Worm (Caenorhabditis elegans) whole organism, L2 larva: Measurements from ENCODE around the gene W02D7.4.

Experiments used
- C34F6.9 ChIP-seq: fragments of 150-350 bp; optimal IDR thresholded peaks from 2 replicates; lab custom pipeline; 2014; ENCODE audit warnings: missing biosample characterization, missing genetic modification characterization
- F13H6.1 ChIP-seq: sonication (generic microtip); optimal IDR thresholded peaks from 2 replicates; lab custom pipeline; 2016; ENCODE audit warnings: missing genetic modification characterization, missing compliant biosample characterization
- R02D3.7 ChIP-seq: fragments of 150-350 bp; optimal IDR thresholded peaks from 2 replicates; lab custom pipeline; 2014; ENCODE audit warnings: missing biosample characterization, missing genetic modification characterization
- Y55F3AM.14 ChIP-seq: fragments of 200-800 bp; sonication (Bioruptor generic); optimal IDR thresholded peaks from 2 replicates; lab custom pipeline; 2018; ENCODE audit warnings: mild to moderate bottlenecking, missing genetic modification characterization, missing compliant biosample characterization
- ZK546.5 ChIP-seq: sonication (generic microtip); optimal IDR thresholded peaks from 2 replicates; lab custom pipeline; 2017; ENCODE audit warnings: missing biosample characterization, missing genetic modification characterization
- alr-1 ChIP-seq: fragments of 150-350 bp; optimal IDR thresholded peaks from 2 replicates; lab custom pipeline; 2014; ENCODE audit warnings: missing biosample characterization, missing genetic modification characterization
- blmp-1 ChIP-seq: sonication (generic microtip); optimal IDR thresholded peaks from 2 replicates; lab custom pipeline; 2017; ENCODE audit warnings: missing genetic modification characterization, mild to moderate bottlenecking, missing compliant biosample characterization, antibody characterized with exemption, moderate library complexity; ENCODE audit not compliant: insufficient read depth
- ceh-16 ChIP-seq: fragments of 150-350 bp; optimal IDR thresholded peaks from 2 replicates; lab custom pipeline; 2014; ENCODE audit warnings: missing biosample characterization, missing genetic modification characterization
- ceh-82 ChIP-seq: fragments of 150-350 bp; optimal IDR thresholded peaks from 2 replicates; lab custom pipeline; 2014; ENCODE audit warnings: missing biosample characterization, missing genetic modification characterization
- dmd-4 ChIP-seq: sonication (generic microtip); optimal IDR thresholded peaks from 2 replicates; lab custom pipeline; 2017; ENCODE audit warnings: missing biosample characterization, missing genetic modification characterization
- egl-27 ChIP-seq: sonication (generic microtip); optimal IDR thresholded peaks from 3 replicates; lab custom pipeline; 2017; ENCODE audit warnings: missing biosample characterization, missing genetic modification reagents, missing genetic modification characterization
- elt-3 ChIP-seq: sonication (generic microtip); optimal IDR thresholded peaks from 2 replicates; lab custom pipeline; 2017; ENCODE audit warnings: missing biosample characterization, missing genetic modification characterization
- lin-11 ChIP-seq: fragments of 150-350 bp; sonication (generic microtip); optimal IDR thresholded peaks from 2 replicates; lab custom pipeline; 2014; ENCODE audit warnings: missing biosample characterization, missing genetic modification characterization, inconsistent platforms, mixed read lengths
- lin-13 ChIP-seq: fragments of 150-350 bp; optimal IDR thresholded peaks from 2 replicates; lab custom pipeline; 2014; ENCODE audit warnings: missing biosample characterization, missing genetic modification reagents, missing genetic modification characterization
- lin-39 ChIP-seq: fragments of 150-350 bp; optimal IDR thresholded peaks from 2 replicates; lab custom pipeline; 2014; ENCODE audit warnings: missing biosample characterization, missing genetic modification reagents, missing genetic modification characterization
- mab-5 ChIP-seq: fragments of 150-350 bp; optimal IDR thresholded peaks from 2 replicates; lab custom pipeline; 2014; ENCODE audit warnings: missing biosample characterization, missing genetic modification characterization
- mdl-1 ChIP-seq, 2 experiments: fragments of 150-350 bp in 1 of 2; sonication (generic microtip) in 1 of 2; optimal IDR thresholded peaks; 2 replicates each; lab custom pipeline; 2017; ENCODE audit warnings: missing biosample characterization in 2 of 2, missing genetic modification characterization in 2 of 2
- nhr-10 ChIP-seq: sonication (generic microtip); optimal IDR thresholded peaks from 2 replicates; lab custom pipeline; 2017; ENCODE audit warnings: missing biosample characterization, missing genetic modification characterization
- nhr-11 ChIP-seq: fragments of 150-350 bp; optimal IDR thresholded peaks from 2 replicates; lab custom pipeline; 2014; ENCODE audit warnings: missing biosample characterization, missing genetic modification characterization
- nhr-129 ChIP-seq: fragments of 150-350 bp; optimal IDR thresholded peaks from 2 replicates; lab custom pipeline; 2014; ENCODE audit warnings: missing biosample characterization, missing genetic modification characterization
- nhr-21 ChIP-seq: fragments of 150-350 bp; optimal IDR thresholded peaks from 2 replicates; lab custom pipeline; 2014; ENCODE audit warnings: missing biosample characterization, missing genetic modification characterization
- nhr-25 ChIP-seq: fragments of 150-350 bp; sonication (generic microtip); optimal IDR thresholded peaks from 3 replicates; lab custom pipeline; 2014; ENCODE audit warnings: missing biosample characterization, missing genetic modification characterization
- nhr-77 ChIP-seq: fragments of 150-350 bp; optimal IDR thresholded peaks from 2 replicates; lab custom pipeline; 2014; ENCODE audit warnings: missing biosample characterization, missing genetic modification characterization
- peb-1 ChIP-seq: fragments of 150-350 bp; optimal IDR thresholded peaks from 2 replicates; lab custom pipeline; 2014; ENCODE audit warnings: missing biosample characterization, missing genetic modification characterization
- sem-4 ChIP-seq: fragments of 150-350 bp; optimal IDR thresholded peaks from 2 replicates; lab custom pipeline; 2014; ENCODE audit warnings: missing biosample characterization, missing genetic modification reagents, missing genetic modification characterization
- skn-1 ChIP-seq: sonication (generic microtip); optimal IDR thresholded peaks from 2 replicates; lab custom pipeline; 2017; ENCODE audit warnings: missing biosample characterization, missing genetic modification characterization
- sma-3 ChIP-seq: sonication (generic microtip); optimal IDR thresholded peaks from 2 replicates; lab custom pipeline; 2016; ENCODE audit warnings: missing genetic modification reagents, missing genetic modification characterization, missing compliant biosample characterization
- sma-9 ChIP-seq, 2 experiments: fragments of 150-350 bp in 1 of 2; sonication (generic microtip) in 1 of 2; optimal IDR thresholded peaks; 2 replicates each; lab custom pipeline; 2014 to 2016; ENCODE audit warnings: missing genetic modification characterization in 2 of 2, mild to moderate bottlenecking in 1 of 2, missing biosample characterization in 1 of 2, missing compliant biosample characterization in 1 of 2, missing genetic modification reagents in 1 of 2, moderate library complexity in 1 of 2
- unc-55 ChIP-seq: fragments of 150-350 bp; sonication (generic microtip); optimal IDR thresholded peaks from 3 replicates; lab custom pipeline; 2014; ENCODE audit warnings: missing biosample characterization, missing genetic modification reagents, missing genetic modification characterization
- unc-62 ChIP-seq: fragments of 150-350 bp; optimal IDR thresholded peaks from 2 replicates; lab custom pipeline; 2014; ENCODE audit warnings: missing biosample characterization, missing genetic modification reagents, missing genetic modification characterization
- zag-1 ChIP-seq: fragments of 150-350 bp; optimal IDR thresholded peaks from 2 replicates; lab custom pipeline; 2014; ENCODE audit warnings: missing biosample characterization, missing genetic modification characterization
- ztf-1 ChIP-seq: fragments of 200-800 bp; sonication (Bioruptor generic); conservative IDR thresholded peaks from 2 replicates; pipeline ENCODE4 v1.3.6; 2022; ENCODE audit warnings: missing genetic modification characterization, missing compliant biosample characterization
- ztf-11 ChIP-seq: sonication (generic microtip); optimal IDR thresholded peaks from 2 replicates; lab custom pipeline; 2017; ENCODE audit warnings: missing biosample characterization, missing genetic modification characterization
- ztf-4 ChIP-seq: fragments of 150-350 bp; optimal IDR thresholded peaks from 2 replicates; lab custom pipeline; 2014; ENCODE audit warnings: missing biosample characterization, missing genetic modification characterization

Gene W02D7.4

ce11 chrV:8267275-8267674, 30.1 kb downstream of the W02D7.4 start (continued):
- TF ChIP-seq lin-11 (tag; lab: Kevin White, UChicago) (no peak), peb-1 (tag; lab: Kevin White, UChicago) (no peak), skn-1 (tag; lab: Kevin White, UChicago) (no peak), nhr-10 (no peak), nhr-77 (no peak), elt-3 (no peak), lin-13 (GFP tag; lab: Kevin White, UChicago) (peak; percentile 16), ztf-4 (tag; lab: Kevin White, UChicago) (no peak), nhr-11 (tag; lab: Kevin White, UChicago) (no peak), ztf-11 (no peak), ceh-82 (tag; lab: Kevin White, UChicago) (no peak), mab-5 (tag; lab: Kevin White, UChicago) (no peak), Y55F3AM.14 (GFP tag; lab: Kevin White, UChicago) (no peak), R02D3.7 (tag; lab: Kevin White, UChicago) (no peak), blmp-1 (tag; lab: Kevin White, UChicago) (no peak), sem-4 (tag; lab: Kevin White, UChicago) (no peak), ceh-16 (tag; lab: Kevin White, UChicago) (no peak)

DNA sequence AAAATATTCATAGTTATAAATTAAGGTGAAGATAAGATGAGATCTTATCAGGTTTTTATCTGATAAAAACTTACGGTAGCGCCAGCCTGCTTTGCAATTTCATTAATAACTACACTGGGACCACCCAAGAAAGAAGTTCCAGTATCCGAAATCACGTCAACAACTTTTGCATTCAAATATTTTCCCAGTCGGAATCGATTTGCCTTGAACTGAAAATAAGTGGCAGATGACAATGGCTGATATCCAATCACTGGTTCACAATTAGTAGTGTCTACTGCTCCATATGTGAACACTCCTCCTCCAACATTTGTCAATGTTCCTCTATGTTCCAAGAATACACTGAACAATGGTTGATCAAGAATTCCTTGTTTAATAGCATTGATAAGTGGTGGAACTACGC, 31.2 kb downstream of the W02D7.4 start, which contains the start of gene F21F8.5:
Gene F21F8.5 (minus strand): TSS at position 101 of the 400 bp plus-strand sequence.
- TF ChIP-seq zag-1 (tag; lab: Kevin White, UChicago) (no peak), alr-1 (no peak), nhr-21 (tag; lab: Kevin White, UChicago) (no peak), elt-3 (no peak), blmp-1 (tag; lab: Kevin White, UChicago) (no peak), ceh-82 (tag; lab: Kevin White, UChicago) (no peak), sma-3 (GFP tag; lab: Kevin White, UChicago) (no peak), unc-62 (GFP tag; lab: Kevin White, UChicago) (no peak)

- TF ChIP-seq blmp-1 (tag; lab: Kevin White, UChicago) (no peak), ZK546.5 (tag; lab: Kevin White, UChicago) (no peak), lin-11 (tag; lab: Kevin White, UChicago) (no peak), unc-55 (GFP tag; lab: Kevin White, UChicago) (no peak), dmd-4 (tag; lab: Kevin White, UChicago) (no peak), Y55F3AM.14 (GFP tag; lab: Kevin White, UChicago) (no peak), mab-5 (tag; lab: Kevin White, UChicago) (no peak), C34F6.9 (no peak), alr-1 (no peak), F13H6.1 (tag; lab: Kevin White, UChicago) (no peak), nhr-25 (tag; lab: Kevin White, UChicago) (no peak), elt-3 (no peak)
Measured at ce11 chrV:8263941-8264340, 33.5 kb downstream of the W02D7.4 start, which contains the start of gene C16D9.9. TSS of gene C16D9.9 (plus strand) at chrV:8264241.

ce11 chrV:8263466-8263865, 33.9 kb downstream of the W02D7.4 start, which contains the start of gene C16D9.8:
TSS of gene C16D9.8 (minus strand) at chrV:8263566.
- TF ChIP-seq sma-9 (GFP tag; optimal IDR thresholded peaks at IDR 0.05; lab: Kevin White, UChicago) (no peak), sma-9 (tag; optimal IDR thresholded peaks at IDR 0.05; lab: Kevin White, UChicago) (no peak), nhr-21 (tag; lab: Kevin White, UChicago) (no peak), ztf-1 (GFP tag; lab: Robert Waterston, UW) (no peak), nhr-10 (no peak), F13H6.1 (tag; lab: Kevin White, UChicago) (no peak), elt-3 (no peak), lin-39 (tag; lab: Kevin White, UChicago) (no peak)
- TF ChIP-seq, all 48 proteins: peak for 0

DNA sequence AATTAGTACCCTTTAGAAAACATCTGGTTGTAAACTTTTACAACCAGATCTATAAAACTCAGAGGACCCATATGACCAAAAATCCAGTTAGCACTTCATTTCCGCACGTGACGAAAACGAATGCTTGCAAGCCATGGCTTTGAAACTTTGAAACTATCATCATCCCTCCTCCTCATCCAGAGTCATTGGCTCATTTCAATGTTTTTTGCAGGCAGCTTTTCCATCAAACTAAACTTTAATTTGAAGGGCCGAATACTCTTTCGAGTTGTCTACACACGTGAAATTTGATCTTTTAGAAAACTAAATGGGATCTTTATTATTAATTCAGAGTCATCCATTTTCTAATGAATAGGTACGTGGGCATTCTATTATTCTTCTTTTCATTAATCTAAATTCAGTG, 35.2 kb downstream of the W02D7.4 start:
- TF ChIP-seq ceh-82 (tag; lab: Kevin White, UChicago) (no peak), mdl-1 (tag; optimal IDR thresholded peaks at IDR 0.05; lab: Kevin White, UChicago) (no peak), sma-9 (GFP tag; optimal IDR thresholded peaks at IDR 0.05; lab: Kevin White, UChicago) (no peak), sma-9 (tag; optimal IDR thresholded peaks at IDR 0.05; lab: Kevin White, UChicago) (no peak), C34F6.9 (no peak), egl-27 (tag; lab: Kevin White, UChicago) (no peak), nhr-129 (tag; lab: Kevin White, UChicago) (no peak), sma-3 (GFP tag; lab: Kevin White, UChicago) (no peak)
- TF ChIP-seq, all 48 proteins: peak for 0
